Fruit fly (Drosophila melanogaster) whole organism, pupa: Measurements from ENCODE around the gene Mpcp2.
A peak's percentile ranks its signal among the peaks of the same experiment; 100 is the strongest.

ENCODE experiments used
- CG10348 ChIP-seq: fragments of 200-800 bp; sonication (Bioruptor generic); IDR thresholded peaks from 2 replicates; pipeline ENCODE4 v1.3.6; 2022; ENCODE audit warnings: missing biosample characterization, missing genetic modification characterization
- CG12605 ChIP-seq: fragments of 200-800 bp; sonication (Bioruptor generic); IDR thresholded peaks from 2 replicates; pipeline ENCODE4 v1.3.6; 2022; ENCODE audit warnings: missing biosample characterization, missing genetic modification characterization
- CG13204 ChIP-seq: fragments of 200-800 bp; sonication (Bioruptor generic); optimal IDR thresholded peaks from 2 replicates; lab custom pipeline; 2018; ENCODE audit warnings: missing biosample characterization, mild to moderate bottlenecking, missing genetic modification characterization, moderate library complexity
- CG14655 ChIP-seq: fragments of 200-800 bp; sonication (Bioruptor generic); optimal IDR thresholded peaks from 3 replicates; lab custom pipeline; 2017; ENCODE audit warnings: mild to moderate bottlenecking, missing biosample characterization, missing genetic modification reagents, missing genetic modification characterization
- CG15710 ChIP-seq: fragments of 200-800 bp; sonication (Bioruptor generic); optimal IDR thresholded peaks from 2 replicates; lab custom pipeline; 2018; ENCODE audit warnings: missing biosample characterization, mild to moderate bottlenecking, missing genetic modification characterization, moderate library complexity
- CG17806 ChIP-seq: fragments of 200-800 bp; sonication (Bioruptor generic); optimal IDR thresholded peaks from 2 replicates; lab custom pipeline; 2018; ENCODE audit warnings: missing biosample characterization, mild to moderate bottlenecking, missing genetic modification characterization, moderate library complexity
- CG32121 ChIP-seq: fragments of 200-800 bp; sonication (Bioruptor generic); IDR thresholded peaks from 2 replicates; pipeline ENCODE4 v1.3.6; 2022; ENCODE audit warnings: missing biosample characterization, missing genetic modification characterization
- CG34367 ChIP-seq: fragments of 200-800 bp; sonication (Bioruptor generic); optimal IDR thresholded peaks from 2 replicates; lab custom pipeline; 2018; ENCODE audit warnings: missing biosample characterization, mild to moderate bottlenecking, missing genetic modification characterization
- CG4496 ChIP-seq: fragments of 200-800 bp; sonication (Bioruptor generic); IDR thresholded peaks from 3 replicates; pipeline ENCODE4 v1.3.6; 2022; ENCODE audit warnings: missing biosample characterization, missing genetic modification characterization
- CG8159 ChIP-seq: fragments of 200-800 bp; sonication (Bioruptor generic); optimal IDR thresholded peaks from 3 replicates; lab custom pipeline; 2018; ENCODE audit warnings: missing biosample characterization, mild to moderate bottlenecking, missing genetic modification characterization, moderate library complexity
- CG8301 ChIP-seq: fragments of 200-800 bp; sonication (Bioruptor generic); optimal IDR thresholded peaks from 2 replicates; lab custom pipeline; 2018; ENCODE audit warnings: missing biosample characterization, mild to moderate bottlenecking, missing genetic modification characterization
- CG9948 ChIP-seq: fragments of 200-800 bp; sonication (Bioruptor generic); optimal IDR thresholded peaks from 2 replicates; lab custom pipeline; 2018; ENCODE audit warnings: missing biosample characterization, mild to moderate bottlenecking, missing genetic modification characterization, moderate library complexity
- D1 ChIP-seq: fragments of 200-800 bp; sonication (Bioruptor generic); optimal IDR thresholded peaks from 2 replicates; lab custom pipeline; 2018; ENCODE audit warnings: missing biosample characterization, mild to moderate bottlenecking, missing genetic modification characterization, moderate library complexity
- EcR ChIP-seq: fragments of 200-800 bp; sonication (Bioruptor generic); optimal IDR thresholded peaks from 3 replicates; lab custom pipeline; 2019; ENCODE audit warnings: missing biosample characterization, missing genetic modification characterization, mild to moderate bottlenecking, moderate library complexity, missing genetic modification reagents
- Ets98B ChIP-seq: fragments of 200-800 bp; sonication (Bioruptor generic); IDR thresholded peaks from 2 replicates; pipeline ENCODE4 v1.3.6; 2022; ENCODE audit warnings: missing biosample characterization, missing genetic modification characterization
- Pif1A ChIP-seq: fragments of 200-800 bp; sonication (Bioruptor generic); optimal IDR thresholded peaks from 3 replicates; lab custom pipeline; 2016; ENCODE audit warnings: missing biosample characterization, missing genetic modification characterization
- Pif1B ChIP-seq: fragments of 200-800 bp; sonication (Bioruptor generic); optimal IDR thresholded peaks from 3 replicates; lab custom pipeline; 2016; ENCODE audit warnings: missing biosample characterization, missing genetic modification characterization
- Snoo ChIP-seq: fragments of 200-800 bp; sonication (Bioruptor generic); optimal IDR thresholded peaks from 3 replicates; lab custom pipeline; 2017; ENCODE audit warnings: missing biosample characterization, mild to moderate bottlenecking, missing genetic modification characterization, inconsistent platforms
- fd96Ca ChIP-seq: fragments of 200-800 bp; sonication (Bioruptor generic); IDR thresholded peaks from 3 replicates; pipeline ENCODE4 v1.3.6; 2022; ENCODE audit warnings: missing biosample characterization, missing genetic modification characterization
- gl ChIP-seq: fragments of 200-800 bp; sonication (Bioruptor generic); optimal IDR thresholded peaks from 2 replicates; lab custom pipeline; 2018; ENCODE audit warnings: missing biosample characterization, mild to moderate bottlenecking, missing genetic modification characterization
- rn ChIP-seq: fragments of 200-800 bp; sonication (Bioruptor generic); IDR thresholded peaks from 2 replicates; pipeline ENCODE4 v1.3.6; 2022; ENCODE audit warnings: missing biosample characterization, missing genetic modification characterization

Gene Mpcp2

DNA sequence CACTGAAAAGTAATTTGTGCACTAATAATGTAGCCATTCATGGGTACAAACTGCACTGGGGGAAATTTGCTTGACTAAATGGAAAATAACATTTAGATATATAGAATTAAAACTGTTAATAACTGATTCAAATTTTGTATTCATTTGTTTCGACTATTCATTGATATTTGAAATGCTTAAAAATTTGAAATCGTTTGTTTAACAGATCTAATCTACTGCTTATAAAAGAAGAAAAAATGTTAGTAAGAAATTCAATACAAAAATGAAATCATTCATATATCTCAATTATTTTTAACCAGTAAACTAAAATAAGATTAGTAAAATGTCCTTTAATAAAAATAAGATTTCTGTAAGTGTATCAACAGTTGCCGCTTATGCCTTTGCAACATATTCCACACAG, 38.5 kb downstream of the Mpcp2 start:
- no peak for TF ChIP-seq gl
- TF ChIP-seq CG8159: no peak
- TF ChIP-seq CG14655: no peak
- no peak for TF ChIP-seq Pif1A (GFP tag; lab: Kevin White, UChicago)

DNA sequence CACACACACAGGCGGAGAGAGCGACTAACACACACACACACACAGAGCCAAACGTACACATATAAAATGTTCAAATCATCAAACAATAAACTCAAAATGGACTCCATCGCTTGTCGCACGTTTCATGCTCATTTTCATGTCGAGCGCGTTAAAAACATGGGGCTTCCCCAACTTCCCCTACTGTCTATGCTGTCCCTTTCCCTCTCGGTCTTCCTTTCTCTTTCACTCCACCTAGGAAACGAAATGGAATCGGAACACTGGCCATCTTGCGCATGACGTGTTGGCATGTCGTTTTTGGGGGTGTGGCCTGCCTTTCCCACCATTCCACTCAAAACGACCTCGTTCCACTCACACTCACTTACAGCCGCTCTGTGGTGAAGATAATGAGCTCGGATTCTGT, 41.4 kb downstream of the Mpcp2 start:
- TF ChIP-seq gl (no peak), CG34367 (tag; lab: Kevin White, UChicago) (no peak), CG12605 (GFP tag; lab: Robert Waterston, UW) (no peak), Pif1B (GFP tag; lab: Kevin White, UChicago) (no peak), rn (GFP tag; lab: Robert Waterston, UW) (no peak), D1 (tag; lab: Kevin White, UChicago) (peak; percentile 61)

DNA sequence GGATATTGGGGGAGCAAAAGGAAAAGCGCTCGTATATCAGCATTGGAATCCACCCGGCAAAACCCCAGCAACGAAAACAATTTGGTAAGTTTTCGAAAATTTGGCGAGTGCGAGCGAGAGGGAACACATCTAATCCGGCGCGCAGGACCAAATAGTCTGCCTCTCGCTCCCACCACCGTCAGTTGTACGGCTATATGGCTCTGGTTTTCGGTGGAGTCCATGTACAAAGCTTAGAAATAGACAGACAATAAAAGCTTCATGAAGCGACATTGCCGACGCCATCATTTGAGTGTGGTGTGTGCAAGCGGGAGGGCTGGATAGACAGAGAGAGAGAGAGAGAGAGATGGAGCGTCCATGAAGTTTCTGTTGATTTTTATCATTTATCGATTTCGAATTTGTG, 42.8 kb downstream of the Mpcp2 start:
- TF ChIP-seq CG15710 (no peak), EcR (no peak), CG9948 (tag; lab: Kevin White, UChicago) (no peak), fd96Ca (GFP tag; lab: Robert Waterston, UW) (no peak), CG10348 (no peak), CG17806 (no peak)

DNA sequence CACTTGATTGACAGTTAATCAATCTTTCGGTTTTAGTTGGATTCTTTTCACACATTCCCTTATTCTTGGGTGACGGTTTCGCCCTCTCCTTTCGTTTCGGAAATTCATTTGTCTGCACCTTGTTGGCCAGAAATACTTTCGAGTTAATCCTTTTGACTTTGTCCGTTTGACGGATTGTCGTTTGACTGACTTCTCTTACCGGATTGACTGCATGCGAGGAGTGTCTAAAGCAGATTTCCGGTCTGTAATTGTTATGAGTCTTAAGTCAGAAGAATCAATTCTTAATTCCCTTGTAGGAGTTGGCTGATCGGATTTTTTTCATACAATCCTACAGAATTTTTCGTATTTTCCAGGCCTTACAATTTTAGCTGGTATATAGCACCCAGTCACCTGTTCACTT, 45.3 kb downstream of the Mpcp2 start:
- TF ChIP-seq CG32121 (no peak), CG9948 (tag; lab: Kevin White, UChicago) (no peak), CG8301 (tag; lab: Kevin White, UChicago) (no peak)
- TF ChIP-seq, all 21 proteins: peak for 0

DNA sequence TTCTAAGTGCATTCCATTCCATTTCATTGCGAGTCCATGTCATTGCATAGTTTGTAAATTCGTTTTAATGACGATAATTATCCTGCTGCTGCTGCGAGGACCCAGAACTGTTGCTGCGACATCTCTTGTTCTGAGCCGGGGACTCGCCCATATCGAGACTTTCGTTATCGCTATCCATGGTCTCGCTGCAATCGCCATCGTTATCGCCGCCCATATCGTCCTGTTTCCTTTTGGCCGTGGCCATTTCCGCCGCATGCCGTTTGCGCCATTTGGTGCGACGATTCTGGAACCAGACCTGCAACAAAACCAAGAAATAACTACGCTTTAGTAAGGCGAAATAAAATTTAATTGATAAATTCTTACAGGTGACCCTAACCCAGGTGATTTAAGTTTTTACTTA, 46.4 kb downstream of the Mpcp2 start:
- TF ChIP-seq Pif1A (GFP tag; lab: Kevin White, UChicago) (no peak), Ets98B (GFP tag; lab: Robert Waterston, UW) (no peak), fd96Ca (GFP tag; lab: Robert Waterston, UW) (no peak), CG15710 (no peak), EcR (no peak), CG12605 (GFP tag; lab: Robert Waterston, UW) (no peak), D1 (tag; lab: Kevin White, UChicago) (no peak), CG9948 (tag; lab: Kevin White, UChicago) (no peak), Snoo (tag; lab: Kevin White, UChicago) (no peak), rn (GFP tag; lab: Robert Waterston, UW) (no peak), CG8301 (tag; lab: Kevin White, UChicago) (no peak), CG34367 (tag; lab: Kevin White, UChicago) (no peak), CG32121 (no peak), gl (no peak), CG10348 (no peak), CG4496 (GFP tag; lab: Robert Waterston, UW) (no peak), CG17806 (no peak), CG13204 (GFP tag; lab: Kevin White, UChicago) (no peak), CG8159 (no peak), CG14655 (no peak)
